4 fruit fly cellular contexts compared by ENCODE assay signal in genomic region chr2L:7949016-7949415, dm6.
A peak's percentile ranks its signal among the peaks of the same experiment; 100 is the strongest.
TF ChIP-seq lines count a peak whose summit lies in the region.

No protein-coding gene starts in this region.

- no peak for TF ChIP-seq CTCF in whole organism, embryonic (GFP tag; optimal IDR thresholded peaks at IDR 0.05; lab: Kevin White, UChicago)

TF ChIP-seq in whole organism, adult, 20 proteins besides CTCF, POLR2A, EP300 and RAD21:
- TF ChIP-seq CG7045 (GFP tag; optimal IDR thresholded peaks at IDR 0.05; lab: Kevin White, UChicago) (no peak), kay (GFP tag; lab: Kevin White, UChicago; ENCODE audit: borderline replicate concordance) (peak; percentile 73)

TF ChIP-seq in whole organism, embryonic, 481 proteins besides CTCF, POLR2A, EP300 and RAD21:
- no peak for TF ChIP-seq Sry-δ (GFP tag; optimal IDR thresholded peaks at IDR 0.05; lab: Kevin White, UChicago)
- TF ChIP-seq Drgx (GFP tag; IDR thresholded peaks at IDR 0.05; lab: Robert Waterston, UW): peak; percentile 68
TF ChIP-seq in whole organism, embryonic: peak in this region for 1.

TF ChIP-seq in whole organism, prepupa, 60 proteins besides CTCF, POLR2A, EP300 and RAD21 (continues in another document):
- TF ChIP-seq Eip75B (GFP tag; optimal IDR thresholded peaks at IDR 0.05; lab: Kevin White, UChicago): peak; percentile 10
- peak; percentile 20 for TF ChIP-seq OdsH (GFP tag; optimal IDR thresholded peaks at IDR 0.05; lab: Kevin White, UChicago)
- peak; percentile 84 for TF ChIP-seq Hr4 (GFP tag; optimal IDR thresholded peaks at IDR 0.05; lab: Kevin White, UChicago)
- TF ChIP-seq dac (GFP tag; optimal IDR thresholded peaks at IDR 0.05; lab: Kevin White, UChicago): no peak
- TF ChIP-seq Eip78C (GFP tag; lab: Kevin White, UChicago): peak; percentile 62
- peak; percentile 20 for TF ChIP-seq CG3919 (GFP tag; optimal IDR thresholded peaks at IDR 0.05; lab: Kevin White, UChicago)
- TF ChIP-seq CG34406 (GFP tag; optimal IDR thresholded peaks at IDR 0.05; lab: Kevin White, UChicago): no peak
- TF ChIP-seq CG7368 (GFP tag; optimal IDR thresholded peaks at IDR 0.05; lab: Kevin White, UChicago): no peak
- TF ChIP-seq achi (GFP tag; optimal IDR thresholded peaks at IDR 0.05; lab: Kevin White, UChicago): peak; percentile 37
- no peak for TF ChIP-seq Smox (GFP tag; optimal IDR thresholded peaks at IDR 0.05; lab: Kevin White, UChicago)
- TF ChIP-seq fd59A (GFP tag; optimal IDR thresholded peaks at IDR 0.05; lab: Kevin White, UChicago): no peak
- TF ChIP-seq CG11762 (GFP tag; optimal IDR thresholded peaks at IDR 0.05; lab: Kevin White, UChicago; ENCODE audit: insufficient read depth): no peak
- TF ChIP-seq Sox15 (GFP tag; optimal IDR thresholded peaks at IDR 0.05; lab: Kevin White, UChicago): no peak
- TF ChIP-seq ss (GFP tag; optimal IDR thresholded peaks at IDR 0.05; lab: Kevin White, UChicago): no peak
- TF ChIP-seq topi (GFP tag; optimal IDR thresholded peaks at IDR 0.05; lab: Kevin White, UChicago): no peak
- peak; percentile 85 for TF ChIP-seq CG8119 (GFP tag; IDR thresholded peaks at IDR 0.05; lab: Robert Waterston, UW)
- TF ChIP-seq CG16779 (tag; optimal IDR thresholded peaks at IDR 0.05; lab: Kevin White, UChicago): no peak
- TF ChIP-seq CG11902 (GFP tag; optimal IDR thresholded peaks at IDR 0.05; lab: Kevin White, UChicago): no peak
- peak; percentile 62; the same call in 2 of the 3 replicates for TF ChIP-seq eg (GFP tag; IDR thresholded peaks at IDR 0.05; lab: Robert Waterston, UW)
- peak; percentile 55 for TF ChIP-seq Lpt (GFP tag; optimal IDR thresholded peaks at IDR 0.05; lab: Kevin White, UChicago)
- TF ChIP-seq CG6808 (GFP tag; optimal IDR thresholded peaks at IDR 0.05; lab: Kevin White, UChicago): no peak
- TF ChIP-seq CG31627 (GFP tag; optimal IDR thresholded peaks at IDR 0.05; lab: Kevin White, UChicago): no peak
- TF ChIP-seq Blimp-1 (GFP tag; optimal IDR thresholded peaks at IDR 0.05; lab: Kevin White, UChicago): no peak
- peak; percentile 52 for TF ChIP-seq svp (GFP tag; lab: Kevin White, UChicago)
- TF ChIP-seq net (GFP tag; optimal IDR thresholded peaks at IDR 0.05; lab: Kevin White, UChicago): peak; percentile 31
- peak; percentile 37 for TF ChIP-seq CG10631 (GFP tag; optimal IDR thresholded peaks at IDR 0.05; lab: Kevin White, UChicago)
- no peak for TF ChIP-seq CG9139 (GFP tag; optimal IDR thresholded peaks at IDR 0.05; lab: Kevin White, UChicago)
- TF ChIP-seq fkh (GFP tag; optimal IDR thresholded peaks at IDR 0.05; lab: Kevin White, UChicago): no peak
- no peak for TF ChIP-seq CG6792 (GFP tag; optimal IDR thresholded peaks at IDR 0.05; lab: Kevin White, UChicago)
- TF ChIP-seq CG10669 (GFP tag; optimal IDR thresholded peaks at IDR 0.05; lab: Kevin White, UChicago): no peak
- no peak; the same call in 2 of the 3 replicates for TF ChIP-seq CG6163 (GFP tag; IDR thresholded peaks at IDR 0.05; lab: Robert Waterston, UW)
- TF ChIP-seq pdm3 (GFP tag; optimal IDR thresholded peaks at IDR 0.05; lab: Kevin White, UChicago): peak; percentile 38
- TF ChIP-seq esn (GFP tag; optimal IDR thresholded peaks at IDR 0.05; lab: Kevin White, UChicago): no peak
- TF ChIP-seq Sox14 (GFP tag; optimal IDR thresholded peaks at IDR 0.05; lab: Kevin White, UChicago): peak; percentile 8
- no peak for TF ChIP-seq CG8319 (GFP tag; optimal IDR thresholded peaks at IDR 0.05; lab: Kevin White, UChicago)
- no peak for TF ChIP-seq CG1621 (tag; optimal IDR thresholded peaks at IDR 0.05; lab: Kevin White, UChicago)
- no peak for TF ChIP-seq Ets21C (GFP tag; optimal IDR thresholded peaks at IDR 0.05; lab: Kevin White, UChicago)
- no peak for TF ChIP-seq Hr38 (GFP tag; optimal IDR thresholded peaks at IDR 0.05; lab: Kevin White, UChicago)
- TF ChIP-seq spab (GFP tag; optimal IDR thresholded peaks at IDR 0.05; lab: Kevin White, UChicago): no peak
- no peak for TF ChIP-seq vri (GFP tag; optimal IDR thresholded peaks at IDR 0.05; lab: Kevin White, UChicago)
- TF ChIP-seq dsx (GFP tag; optimal IDR thresholded peaks at IDR 0.05; lab: Kevin White, UChicago; ENCODE audit: poor library complexity, severe bottlenecking): no peak
- TF ChIP-seq CG3032 (tag; optimal IDR thresholded peaks at IDR 0.05; lab: Kevin White, UChicago): peak; percentile 1
- no peak for TF ChIP-seq CG6854 (GFP tag; optimal IDR thresholded peaks at IDR 0.05; lab: Kevin White, UChicago)
- no peak for TF ChIP-seq Eip93F (GFP tag; optimal IDR thresholded peaks at IDR 0.05; lab: Kevin White, UChicago)
- no peak for TF ChIP-seq CG8632 (GFP tag; optimal IDR thresholded peaks at IDR 0.05; lab: Kevin White, UChicago)

TF ChIP-seq in whole organism, pupa, 21 proteins besides CTCF, POLR2A, EP300 and RAD21:
- peak; percentile 18; the same call in 1 of the 2 replicates for TF ChIP-seq CG12605 (GFP tag; IDR thresholded peaks at IDR 0.05; lab: Robert Waterston, UW)
- TF ChIP-seq CG10348 (GFP tag; IDR thresholded peaks at IDR 0.05; lab: Robert Waterston, UW): no peak
- peak; percentile 11 for TF ChIP-seq CG17806 (tag; optimal IDR thresholded peaks at IDR 0.05; lab: Kevin White, UChicago)
- no peak for TF ChIP-seq Snoo (tag; optimal IDR thresholded peaks at IDR 0.05; lab: Kevin White, UChicago)
- TF ChIP-seq CG8301 (tag; optimal IDR thresholded peaks at IDR 0.05; lab: Kevin White, UChicago): peak; percentile 63
- peak; percentile 43 for TF ChIP-seq CG9948 (tag; optimal IDR thresholded peaks at IDR 0.05; lab: Kevin White, UChicago)
- peak; percentile 59 for TF ChIP-seq CG32121 (GFP tag; IDR thresholded peaks at IDR 0.05; lab: Robert Waterston, UW)
- peak; percentile 50 for TF ChIP-seq Pif1A (GFP tag; optimal IDR thresholded peaks at IDR 0.05; lab: Kevin White, UChicago)
- TF ChIP-seq CG13204 (GFP tag; optimal IDR thresholded peaks at IDR 0.05; lab: Kevin White, UChicago): no peak
- TF ChIP-seq Pif1B (GFP tag; optimal IDR thresholded peaks at IDR 0.05; lab: Kevin White, UChicago): peak; percentile 32
- TF ChIP-seq fd96Ca (GFP tag; IDR thresholded peaks at IDR 0.05; lab: Robert Waterston, UW): no peak
- TF ChIP-seq CG34367 (tag; optimal IDR thresholded peaks at IDR 0.05; lab: Kevin White, UChicago): no peak
- TF ChIP-seq CG14655 (GFP tag; optimal IDR thresholded peaks at IDR 0.05; lab: Kevin White, UChicago): peak; percentile 73
- no peak for TF ChIP-seq D1 (tag; optimal IDR thresholded peaks at IDR 0.05; lab: Kevin White, UChicago)
- no peak for TF ChIP-seq rn (GFP tag; IDR thresholded peaks at IDR 0.05; lab: Robert Waterston, UW)
- no peak for TF ChIP-seq gl (tag; optimal IDR thresholded peaks at IDR 0.05; lab: Kevin White, UChicago)
- no peak for TF ChIP-seq EcR (GFP tag; optimal IDR thresholded peaks at IDR 0.05; lab: Kevin White, UChicago)
- peak; percentile 69; the same call in 2 of the 3 replicates for TF ChIP-seq CG4496 (GFP tag; IDR thresholded peaks at IDR 0.05; lab: Robert Waterston, UW)
- peak; percentile 39 for TF ChIP-seq Ets98B (GFP tag; IDR thresholded peaks at IDR 0.05; lab: Robert Waterston, UW)
- no peak for TF ChIP-seq CG15710 (tag; optimal IDR thresholded peaks at IDR 0.05; lab: Kevin White, UChicago)
- peak; percentile 12 for TF ChIP-seq CG8159 (tag; optimal IDR thresholded peaks at IDR 0.05; lab: Kevin White, UChicago)
